Worm (Caenorhabditis elegans) whole organism, midembryonic: ENCODE data around the gene fust-1.

Experiments
- T22C8.4 ChIP-seq: fragments of 200-800 bp; sonication (Bioruptor generic); IDR thresholded peaks from 2 replicates; pipeline ENCODE4 v1.3.6; 2022; ENCODE audit warnings: missing genetic modification characterization, missing compliant biosample characterization
- cog-1 ChIP-seq: sonication (generic microtip); optimal IDR thresholded peaks from 2 replicates; lab custom pipeline; 2016; ENCODE audit warnings: missing genetic modification characterization, missing compliant biosample characterization
- flt-1 ChIP-seq: fragments of 200-800 bp; sonication (Bioruptor generic); IDR thresholded peaks from 2 replicates; pipeline ENCODE4 v1.3.6; 2022; ENCODE audit warnings: missing genetic modification characterization, missing compliant biosample characterization
- klf-2 ChIP-seq: fragments of 200-800 bp; sonication (Bioruptor generic); conservative IDR thresholded peaks from 2 replicates; pipeline ENCODE4 v1.3.6; 2022; ENCODE audit warnings: missing genetic modification reagents, missing genetic modification characterization, missing compliant biosample characterization
- med-1 ChIP-seq: sonication (generic microtip); optimal IDR thresholded peaks from 2 replicates; lab custom pipeline; 2017; ENCODE audit warnings: missing genetic modification characterization, mild to moderate bottlenecking, missing compliant biosample characterization, antibody characterized with exemption, missing genetic modification reagents; ENCODE audit not compliant: insufficient read depth
- ref-1 ChIP-seq: fragments of 200-800 bp; sonication (Bioruptor generic); conservative IDR thresholded peaks from 2 replicates; pipeline ENCODE4 v1.3.6; 2022; ENCODE audit warnings: missing genetic modification reagents, missing genetic modification characterization, missing compliant biosample characterization
- tab-1 ChIP-seq: fragments of 200-800 bp; sonication (Bioruptor generic); IDR thresholded peaks from 2 replicates; pipeline ENCODE4 v1.3.6; 2022; ENCODE audit warnings: missing genetic modification characterization, missing compliant biosample characterization
- ztf-23 ChIP-seq: fragments of 200-800 bp; sonication (Bioruptor generic); IDR thresholded peaks from 2 replicates; pipeline ENCODE4 v1.3.6; 2022; ENCODE audit warnings: missing genetic modification reagents, missing genetic modification characterization, missing compliant biosample characterization
- ztf-29 ChIP-seq: fragments of 200-800 bp; sonication (Bioruptor generic); IDR thresholded peaks from 2 replicates; pipeline ENCODE4 v1.3.6; 2022; ENCODE audit warnings: missing genetic modification reagents, missing genetic modification characterization, missing compliant biosample characterization

fust-1 gene

DNA sequence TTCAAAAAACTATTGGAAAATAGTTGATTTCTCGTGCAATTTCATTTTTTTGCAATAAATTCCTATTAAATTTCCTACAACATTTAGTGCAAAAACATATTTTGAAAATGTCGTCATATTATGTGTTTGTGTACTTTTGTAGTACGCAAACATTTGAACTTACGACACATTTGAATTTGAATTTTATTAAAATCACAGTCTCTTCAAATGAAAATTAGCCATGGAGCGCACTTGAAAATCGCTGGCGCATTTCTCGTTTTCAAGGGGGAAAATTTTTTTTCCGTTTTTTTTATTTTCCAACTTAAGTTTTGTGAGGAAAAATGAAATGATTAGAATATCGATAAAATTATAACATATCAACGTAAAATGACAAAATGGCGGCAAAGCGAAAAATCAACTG is 4.8 kb upstream of the fust-1 start:
- TF ChIP-seq tab-1 (GFP tag; lab: Robert Waterston, UW) (no peak), ref-1 (GFP tag; lab: Robert Waterston, UW) (no peak), med-1 (no peak), cog-1 (tag; lab: Kevin White, UChicago) (no peak), ztf-29 (GFP tag; lab: Robert Waterston, UW) (no peak), T22C8.4 (GFP tag; lab: Robert Waterston, UW) (no peak), klf-2 (no peak)

DNA sequence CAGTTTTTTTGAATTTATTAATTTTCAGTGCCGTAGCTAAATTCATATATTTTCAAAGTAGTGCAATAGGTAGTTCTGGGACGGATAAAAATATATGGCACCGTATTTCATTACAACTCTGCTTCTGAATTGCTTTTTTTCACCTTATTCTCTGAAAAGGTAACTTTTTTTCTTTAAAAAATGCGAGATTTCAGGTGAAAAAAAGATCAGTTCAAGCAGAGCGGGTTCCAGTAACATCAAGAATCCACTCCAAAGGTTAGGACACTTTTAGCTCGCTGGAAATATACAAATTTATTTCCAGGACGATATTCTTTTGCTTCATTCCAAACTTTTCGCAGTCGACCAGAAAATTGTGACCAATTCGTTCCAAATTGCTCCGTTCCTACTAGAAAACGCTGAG is 4.3 kb upstream of the fust-1 start, which contains the start of gene T07F8.1:
Gene T07F8.1, plus strand, starts transcription at position 301 of the 400 bp plus-strand sequence.
- TF ChIP-seq T22C8.4 (GFP tag; lab: Robert Waterston, UW) (no peak), ref-1 (GFP tag; lab: Robert Waterston, UW) (no peak), cog-1 (tag; lab: Kevin White, UChicago) (no peak), flt-1 (GFP tag; lab: Robert Waterston, UW) (no peak), klf-2 (no peak), tab-1 (GFP tag; lab: Robert Waterston, UW) (no peak), ztf-29 (GFP tag; lab: Robert Waterston, UW) (no peak), med-1 (no peak), ztf-23 (GFP tag; lab: Robert Waterston, UW) (no peak)

DNA sequence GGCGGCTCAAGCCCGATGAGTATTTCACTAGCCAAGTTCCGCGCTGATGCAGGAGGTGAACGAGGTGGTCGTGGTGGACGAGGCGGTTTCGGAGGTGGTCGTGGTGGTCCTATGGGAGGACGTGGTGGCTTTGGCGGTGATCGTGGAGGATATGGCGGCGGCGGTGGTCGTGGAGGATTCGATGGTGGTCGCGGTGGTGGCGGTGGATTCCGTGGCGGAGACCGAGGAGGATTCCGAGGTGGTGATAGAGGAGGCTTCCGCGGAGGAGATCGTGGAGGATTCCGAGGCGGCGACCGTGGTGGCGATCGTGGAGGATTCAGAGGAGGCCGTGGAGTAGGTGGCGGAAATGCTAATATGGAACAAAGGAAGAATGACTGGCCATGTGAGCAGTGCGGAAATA is 2.3 kb downstream of the fust-1 start:
- no peak for TF ChIP-seq med-1
- TF ChIP-seq ref-1 (GFP tag; lab: Robert Waterston, UW) = no peak
- no peak for TF ChIP-seq klf-2
- TF ChIP-seq ztf-29 (GFP tag; lab: Robert Waterston, UW) = no peak
- no peak for TF ChIP-seq flt-1 (GFP tag; lab: Robert Waterston, UW)
- no peak for TF ChIP-seq tab-1 (GFP tag; lab: Robert Waterston, UW)

- TF ChIP-seq ref-1 (GFP tag; lab: Robert Waterston, UW) = no peak
- TF ChIP-seq flt-1 (GFP tag; lab: Robert Waterston, UW) = no peak
Observed at ce11 chrII:7155392-7155791, 3.0 kb downstream of the fust-1 start, which contains the start of gene C27H5.2. TSS of gene C27H5.2 (plus strand) at chrII:7155581.

DNA sequence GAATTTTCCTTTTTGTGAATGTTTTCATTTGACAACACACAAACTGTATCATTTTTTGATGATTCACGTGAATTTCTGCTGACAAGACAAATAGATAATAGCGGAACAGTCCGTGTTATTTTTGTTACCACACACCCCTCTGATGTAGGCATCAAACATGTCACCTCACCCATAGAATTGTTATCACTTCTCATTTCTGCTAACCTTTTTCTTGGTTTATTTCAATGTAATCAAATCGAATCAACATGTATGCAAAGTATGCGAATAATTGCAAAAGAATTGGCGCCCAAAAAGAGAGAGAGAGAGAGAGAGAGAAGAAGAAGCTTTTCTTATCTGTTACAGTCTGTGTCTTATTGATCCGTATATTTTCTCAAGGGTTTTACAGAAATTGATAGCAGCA is 5.0 kb downstream of the fust-1 start:
- TF ChIP-seq ref-1 (GFP tag; lab: Robert Waterston, UW) (no peak), flt-1 (GFP tag; lab: Robert Waterston, UW) (no peak)

DNA sequence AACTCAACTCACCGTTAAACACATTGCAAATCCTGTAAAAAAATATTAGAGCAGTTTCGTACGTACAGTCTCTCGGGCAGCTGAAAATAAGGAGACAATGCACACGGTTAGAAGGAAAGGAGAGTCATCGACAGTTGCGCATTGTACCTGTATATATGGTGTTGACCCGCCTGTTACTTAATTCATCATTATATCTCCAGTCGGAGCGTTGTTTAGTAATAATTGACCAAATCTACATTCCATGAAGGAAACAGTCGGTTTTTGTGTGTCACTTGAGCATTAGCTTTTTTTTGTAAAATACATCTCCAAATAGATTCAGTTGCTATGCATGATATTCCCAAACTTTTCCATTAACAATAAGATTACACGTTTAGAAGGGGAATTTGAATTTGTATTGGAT is 9.1 kb downstream of the fust-1 start, which contains the start of gene C27H5.12:
Gene C27H5.12, minus strand, starts transcription at position 101 of the 400 bp plus-strand sequence.
- no peak for TF ChIP-seq flt-1 (GFP tag; lab: Robert Waterston, UW)

DNA sequence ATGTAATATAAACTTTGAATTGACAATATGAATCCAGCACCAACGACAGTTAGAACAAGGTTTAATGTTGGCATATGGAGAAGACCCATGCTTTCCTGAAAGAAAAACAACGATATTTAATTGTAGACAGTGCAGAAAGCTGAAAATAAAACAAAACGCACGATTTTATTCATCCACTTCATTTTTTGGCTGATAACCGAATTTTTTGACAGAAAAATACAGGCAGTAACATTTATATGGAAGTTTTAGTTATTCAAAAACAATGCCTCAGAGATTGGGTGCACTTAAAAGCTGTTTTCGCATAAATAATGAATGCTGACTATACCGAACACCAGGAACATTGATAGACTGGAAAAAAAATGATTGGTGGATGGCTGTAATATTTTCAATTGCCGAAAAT is 13.4 kb downstream of the fust-1 start, which contains the start of gene mfsd-13.2:
Gene mfsd-13.2, minus strand, starts transcription at position 101 of the 400 bp plus-strand sequence.
- TF ChIP-seq tab-1 (GFP tag; lab: Robert Waterston, UW) (no peak), ztf-23 (GFP tag; lab: Robert Waterston, UW) (no peak)

- TF ChIP-seq ztf-23 (GFP tag; lab: Robert Waterston, UW) (no peak), klf-2 (no peak), med-1 (no peak), ztf-29 (GFP tag; lab: Robert Waterston, UW) (no peak), T22C8.4 (GFP tag; lab: Robert Waterston, UW) (no peak), ref-1 (GFP tag; lab: Robert Waterston, UW) (no peak), cog-1 (tag; lab: Kevin White, UChicago) (no peak), flt-1 (GFP tag; lab: Robert Waterston, UW) (no peak), tab-1 (GFP tag; lab: Robert Waterston, UW) (no peak)
Observed at ce11 chrII:7166768-7167167, 14.4 kb downstream of the fust-1 start.

- no peak for TF ChIP-seq T22C8.4 (GFP tag; lab: Robert Waterston, UW)
- no peak for TF ChIP-seq med-1
- TF ChIP-seq tab-1 (GFP tag; lab: Robert Waterston, UW) = no peak
- no peak for TF ChIP-seq ztf-23 (GFP tag; lab: Robert Waterston, UW)
- TF ChIP-seq klf-2 = no peak
- no peak for TF ChIP-seq cog-1 (tag; lab: Kevin White, UChicago)
- no peak for TF ChIP-seq ztf-29 (GFP tag; lab: Robert Waterston, UW)
- TF ChIP-seq flt-1 (GFP tag; lab: Robert Waterston, UW) = no peak
- no peak for TF ChIP-seq ref-1 (GFP tag; lab: Robert Waterston, UW)
Observed at ce11 chrII:7168712-7169111, 16.3 kb downstream of the fust-1 start, which contains the start of gene col-36. TSS of gene col-36 (minus strand) at chrII:7168812.

DNA sequence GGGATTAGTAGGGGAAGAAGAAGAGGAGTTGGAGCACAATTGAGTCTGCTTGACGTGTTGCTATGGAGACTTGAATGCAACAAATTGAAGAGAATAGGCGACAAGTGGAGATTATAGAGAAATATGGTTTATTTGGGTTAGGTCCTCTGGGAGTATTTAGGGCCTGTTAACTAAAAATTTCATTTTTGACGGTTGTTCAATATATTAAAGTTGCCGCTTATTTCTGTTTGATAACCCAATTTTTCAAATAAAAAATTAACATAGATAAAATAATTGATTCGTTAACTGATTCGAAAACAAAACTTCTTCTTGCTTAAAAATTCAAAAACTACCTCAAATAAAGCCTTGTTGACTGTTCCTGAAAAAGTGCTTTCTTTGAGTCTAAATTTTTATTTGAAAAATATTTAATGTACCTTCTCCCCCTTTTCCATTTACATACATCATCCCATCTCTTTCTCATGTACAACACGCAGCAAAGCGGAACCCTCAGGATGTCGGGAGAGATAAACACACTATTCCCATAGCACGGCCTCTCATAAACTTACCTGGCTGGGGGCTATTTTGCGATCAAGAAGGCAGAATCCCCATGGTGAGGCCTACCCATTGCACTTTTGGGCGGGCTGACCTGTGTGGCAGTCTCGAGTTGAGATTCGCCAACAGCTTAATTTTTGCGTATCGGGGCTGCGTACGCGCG is 19.1 kb downstream of the fust-1 start, which contains the start of gene dyf-13:
Gene dyf-13, minus strand, starts transcription at position 51 of the 694 bp plus-strand sequence.
- TF ChIP-seq ztf-23 (GFP tag; lab: Robert Waterston, UW) (no peak), T22C8.4 (GFP tag; lab: Robert Waterston, UW) (no peak), tab-1 (GFP tag; lab: Robert Waterston, UW) (no peak), flt-1 (GFP tag; lab: Robert Waterston, UW) (no peak), cog-1 (tag; lab: Kevin White, UChicago) (no peak), klf-2 (no peak), ref-1 (GFP tag; lab: Robert Waterston, UW) (no peak), ztf-29 (GFP tag; lab: Robert Waterston, UW) (no peak), med-1 (no peak)
